Fruit fly (Drosophila melanogaster) whole organism, adult: ENCODE data around the gene dod.
A peak's percentile ranks its signal among the peaks of the same experiment; 100 is the strongest.

Experiments used
- CG11617 ChIP-seq: fragments of 200-800 bp; sonication (Bioruptor generic); optimal IDR thresholded peaks from 2 replicates; lab custom pipeline; 2017; ENCODE audit warnings: mild to moderate bottlenecking, missing biosample characterization, missing genetic modification reagents, missing genetic modification characterization
- CG12768 ChIP-seq: fragments of 200-800 bp; sonication (Bioruptor generic); optimal IDR thresholded peaks from 2 replicates; lab custom pipeline; 2017; ENCODE audit warnings: missing biosample characterization, missing genetic modification characterization, mild to moderate bottlenecking, moderate library complexity, missing genetic modification reagents
- CG14711 ChIP-seq: fragments of 200-800 bp; sonication (Bioruptor generic); optimal IDR thresholded peaks from 2 replicates; lab custom pipeline; 2018; ENCODE audit warnings: missing biosample characterization, mild to moderate bottlenecking, missing genetic modification characterization, moderate library complexity
- CG1620 ChIP-seq: fragments of 200-800 bp; sonication (Bioruptor generic); optimal IDR thresholded peaks from 2 replicates; lab custom pipeline; 2016; ENCODE audit warnings: missing biosample characterization, missing genetic modification characterization
- CG33017 ChIP-seq: fragments of 200-800 bp; sonication (Bioruptor generic); optimal IDR thresholded peaks from 2 replicates; lab custom pipeline; 2018; ENCODE audit warnings: missing biosample characterization, mild to moderate bottlenecking, missing genetic modification characterization, moderate library complexity
- CG5204 ChIP-seq: fragments of 200-800 bp; sonication (Bioruptor generic); optimal IDR thresholded peaks from 2 replicates; lab custom pipeline; 2016; ENCODE audit warnings: missing biosample characterization, missing genetic modification characterization
- CG7045 ChIP-seq: fragments of 200-800 bp; sonication (Bioruptor generic); optimal IDR thresholded peaks from 2 replicates; lab custom pipeline; 2017; ENCODE audit warnings: missing biosample characterization, mild to moderate bottlenecking, missing genetic modification characterization
- CG7101 ChIP-seq: fragments of 200-800 bp; sonication (Bioruptor generic); optimal IDR thresholded peaks from 2 replicates; lab custom pipeline; 2018; ENCODE audit warnings: missing biosample characterization, mild to moderate bottlenecking, missing genetic modification characterization, moderate library complexity
- Clk ChIP-seq: fragments of 200-800 bp; sonication (Bioruptor generic); optimal IDR thresholded peaks from 2 replicates; lab custom pipeline; 2017; ENCODE audit warnings: missing biosample characterization, missing genetic modification characterization
- Crg-1 ChIP-seq: fragments of 200-800 bp; sonication (Bioruptor generic); optimal IDR thresholded peaks from 2 replicates; lab custom pipeline; 2016; ENCODE audit warnings: missing biosample characterization, missing genetic modification characterization
- Hr96 ChIP-seq: fragments of 200-800 bp; sonication (Bioruptor generic); optimal IDR thresholded peaks from 2 replicates; lab custom pipeline; 2016; ENCODE audit warnings: missing biosample characterization, missing genetic modification characterization
- Mnt ChIP-seq: fragments of 200-800 bp; sonication (Bioruptor generic); optimal IDR thresholded peaks from 2 replicates; lab custom pipeline; 2016; ENCODE audit warnings: missing biosample characterization, mild to moderate bottlenecking, missing genetic modification characterization
- bab1 ChIP-seq: fragments of 200-800 bp; sonication (Bioruptor generic); optimal IDR thresholded peaks from 3 replicates; lab custom pipeline; 2019; ENCODE audit warnings: missing biosample characterization, mild to moderate bottlenecking, missing genetic modification characterization, moderate library complexity
- cic ChIP-seq: fragments of 200-800 bp; sonication (Bioruptor generic); optimal IDR thresholded peaks from 2 replicates; lab custom pipeline; 2017; ENCODE audit warnings: missing biosample characterization, mild to moderate bottlenecking, missing genetic modification characterization, moderate library complexity
- cnc ChIP-seq, 2 experiments: fragments of >200 bp; optimal IDR thresholded peaks; 2 replicates each; lab custom pipeline; 2017
- kay ChIP-seq: fragments of 200-800 bp; sonication (Bioruptor generic); peaks from one replicate; lab custom pipeline; 2016; ENCODE audit warnings: missing biosample characterization, missing genetic modification characterization, borderline replicate concordance
- ovo ChIP-seq: fragments of 200-800 bp; sonication (Bioruptor generic); optimal IDR thresholded peaks from 2 replicates; lab custom pipeline; 2016; ENCODE audit warnings: missing biosample characterization, missing genetic modification characterization
- pad ChIP-seq: fragments of 200-800 bp; sonication (Bioruptor generic); optimal IDR thresholded peaks from 3 replicates; lab custom pipeline; 2017; ENCODE audit warnings: missing biosample characterization, missing genetic modification characterization, mild to moderate bottlenecking, moderate library complexity, missing genetic modification reagents
- tj ChIP-seq: fragments of 200-800 bp; sonication (Bioruptor generic); optimal IDR thresholded peaks from 3 replicates; lab custom pipeline; 2017; ENCODE audit warnings: missing biosample characterization, mild to moderate bottlenecking, missing genetic modification characterization, moderate library complexity
- toe ChIP-seq: fragments of 200-800 bp; sonication (Bioruptor generic); optimal IDR thresholded peaks from 2 replicates; lab custom pipeline; 2016; ENCODE audit warnings: missing biosample characterization, missing genetic modification characterization

The dod gene

dm6 chrX:21362878-21363277, 17.7 kb downstream of the dod start, which contains the start of the genes bbx and waw:
Gene bbx (plus strand): TSS chrX:21363028.
Gene waw (plus strand): TSS chrX:21363028.
- peak; percentile 100 for TF ChIP-seq Mnt (GFP tag; lab: Kevin White, UChicago)
- peak; percentile 42 for TF ChIP-seq Crg-1
- TF ChIP-seq CG14711 (tag; lab: Kevin White, UChicago), result peak; percentile 21
- TF ChIP-seq Hr96, result no peak
- no peak for TF ChIP-seq CG33017 (tag; lab: Kevin White, UChicago)
- TF ChIP-seq CG11617 (GFP tag; lab: Kevin White, UChicago), result peak; percentile 55
- TF ChIP-seq CG5204, result no peak
- TF ChIP-seq CG1620 (GFP tag; lab: Kevin White, UChicago), result peak; percentile 57
- TF ChIP-seq toe (GFP tag; lab: Kevin White, UChicago), result no peak
- no peak for TF ChIP-seq CG12768 (GFP tag; lab: Kevin White, UChicago)
- TF ChIP-seq ovo, result no peak
- TF ChIP-seq pad (GFP tag; lab: Kevin White, UChicago), result peak; percentile 18
- TF ChIP-seq bab1 (GFP tag; lab: Kevin White, UChicago), result peak; percentile 52
- TF ChIP-seq cic (GFP tag; lab: Kevin White, UChicago), result peak; percentile 14
- TF ChIP-seq Clk (GFP tag; lab: Kevin White, UChicago), result no peak
- TF ChIP-seq CG7101 (tag; lab: Kevin White, UChicago), result peak; percentile 57
- peak; percentile 5 for TF ChIP-seq tj (GFP tag; lab: Kevin White, UChicago)

dm6 chrX:21365421-21365820, 20.3 kb downstream of the dod start:
- TF ChIP-seq cic (GFP tag; lab: Kevin White, UChicago) (peak; percentile 22), Mnt (GFP tag; lab: Kevin White, UChicago) (peak; percentile 18), Clk (GFP tag; lab: Kevin White, UChicago) (no peak)

dm6 chrX:21366311-21366990, 21.3 kb downstream of the dod start:
- TF ChIP-seq pad (GFP tag; lab: Kevin White, UChicago) (peak; percentile 93), Crg-1 (peak; percentile 81), cic (GFP tag; lab: Kevin White, UChicago) (peak; percentile 82), CG12768 (GFP tag; lab: Kevin White, UChicago) (peak; percentile 94), kay (GFP tag; lab: Kevin White, UChicago) (no peak), CG7045 (GFP tag; lab: Kevin White, UChicago) (peak; percentile 93), CG11617 (GFP tag; lab: Kevin White, UChicago) (peak; percentile 95), CG14711 (tag; lab: Kevin White, UChicago) (peak; percentile 91), tj (GFP tag; lab: Kevin White, UChicago) (peak; percentile 72), CG5204 (peak; percentile 56), bab1 (GFP tag; lab: Kevin White, UChicago) (peak; percentile 90), Clk (GFP tag; lab: Kevin White, UChicago) (peak; percentile 89), ovo (peak; percentile 71), CG33017 (tag; lab: Kevin White, UChicago) (peak; percentile 95), Mnt (GFP tag; lab: Kevin White, UChicago) (peak; percentile 86), CG1620 (GFP tag; lab: Kevin White, UChicago) (peak; percentile 85), Hr96 (no peak), CG7101 (tag; lab: Kevin White, UChicago) (peak; percentile 97), toe (GFP tag; lab: Kevin White, UChicago) (peak; percentile 74), cnc (optimal IDR thresholded peaks at IDR 0.05; lab: Kevin White, UChicago) (no peak)

dm6 chrX:21367363-21368072, 22.4 kb downstream of the dod start:
- peak; percentile 99 for TF ChIP-seq CG1620 (GFP tag; lab: Kevin White, UChicago)
- peak; percentile 40 to 67 for TF ChIP-seq cnc (optimal IDR thresholded peaks at IDR 0.05; lab: Kevin White, UChicago)
- TF ChIP-seq bab1 (GFP tag; lab: Kevin White, UChicago), result peak; percentile 99
- TF ChIP-seq CG5204, result peak; percentile 98
- peak; percentile 99 for TF ChIP-seq CG7101 (tag; lab: Kevin White, UChicago)
- peak; percentile 99 for TF ChIP-seq CG12768 (GFP tag; lab: Kevin White, UChicago)
- peak; percentile 100 for TF ChIP-seq Hr96
- TF ChIP-seq ovo, result peak; percentile 99
- TF ChIP-seq tj (GFP tag; lab: Kevin White, UChicago), result peak; percentile 96
- TF ChIP-seq toe (GFP tag; lab: Kevin White, UChicago), result peak; percentile 98
- TF ChIP-seq Mnt (GFP tag; lab: Kevin White, UChicago), result peak; percentile 98
- TF ChIP-seq CG33017 (tag; lab: Kevin White, UChicago), result peak; percentile 97
- peak; percentile 98 for TF ChIP-seq Clk (GFP tag; lab: Kevin White, UChicago)
- peak; percentile 98 for TF ChIP-seq kay (GFP tag; lab: Kevin White, UChicago)
- TF ChIP-seq CG7045 (GFP tag; lab: Kevin White, UChicago), result peak; percentile 98
- peak; percentile 100 for TF ChIP-seq CG11617 (GFP tag; lab: Kevin White, UChicago)
- peak; percentile 93 for TF ChIP-seq cic (GFP tag; lab: Kevin White, UChicago)
- peak; percentile 96 for TF ChIP-seq CG14711 (tag; lab: Kevin White, UChicago)
- TF ChIP-seq Crg-1, result peak; percentile 99
- TF ChIP-seq pad (GFP tag; lab: Kevin White, UChicago), result peak; percentile 96

dm6 chrX:21368410-21368918, 23.3 kb downstream of the dod start:
- no peak for TF ChIP-seq Crg-1
- no peak for TF ChIP-seq toe (GFP tag; lab: Kevin White, UChicago)
- no peak for TF ChIP-seq bab1 (GFP tag; lab: Kevin White, UChicago)
- no peak for TF ChIP-seq CG5204
- no peak for TF ChIP-seq CG33017 (tag; lab: Kevin White, UChicago)
- TF ChIP-seq CG11617 (GFP tag; lab: Kevin White, UChicago), result no peak
- TF ChIP-seq Hr96, result no peak
- no peak for TF ChIP-seq CG7045 (GFP tag; lab: Kevin White, UChicago)
- peak; percentile 3 for TF ChIP-seq pad (GFP tag; lab: Kevin White, UChicago)
- peak; percentile 20 for TF ChIP-seq CG7101 (tag; lab: Kevin White, UChicago)
- TF ChIP-seq cic (GFP tag; lab: Kevin White, UChicago), result peak; percentile 69
- TF ChIP-seq cnc (optimal IDR thresholded peaks at IDR 0.05; lab: Kevin White, UChicago), result no peak
- peak; percentile 73 for TF ChIP-seq Mnt (GFP tag; lab: Kevin White, UChicago)
- no peak for TF ChIP-seq CG12768 (GFP tag; lab: Kevin White, UChicago)
- TF ChIP-seq CG14711 (tag; lab: Kevin White, UChicago), result peak; percentile 78
- TF ChIP-seq tj (GFP tag; lab: Kevin White, UChicago), result peak; percentile 93
- peak; percentile 21 for TF ChIP-seq CG1620 (GFP tag; lab: Kevin White, UChicago)
- TF ChIP-seq ovo, result peak; percentile 94
- TF ChIP-seq Clk (GFP tag; lab: Kevin White, UChicago), result no peak
- TF ChIP-seq kay (GFP tag; lab: Kevin White, UChicago), result no peak
